Worm (Caenorhabditis elegans) whole organism, mixed stage, embryonic: Measurements from ENCODE around the gene srbc-23.

Experiments used
- M03D4.4 ChIP-seq: sonication (generic microtip); optimal IDR thresholded peaks from 2 replicates; lab custom pipeline; 2017; ENCODE audit warnings: mild to moderate bottlenecking, missing genetic modification characterization, missing compliant biosample characterization
- bed-3 ChIP-seq: fragments of 200-800 bp; sonication (Bioruptor generic); optimal IDR thresholded peaks from 3 replicates; lab custom pipeline; 2018; ENCODE audit warnings: mild to moderate bottlenecking, missing genetic modification characterization, moderate library complexity, missing compliant biosample characterization
- blmp-1 ChIP-seq: fragments of 150-350 bp; optimal IDR thresholded peaks from 2 replicates; lab custom pipeline; 2014; ENCODE audit warnings: missing biosample characterization, missing genetic modification characterization
- ceh-39 ChIP-seq: fragments of 150-350 bp; optimal IDR thresholded peaks from 2 replicates; lab custom pipeline; 2014; ENCODE audit warnings: missing biosample characterization, missing genetic modification characterization
- ceh-83 ChIP-seq: fragments of 200-800 bp; sonication (Bioruptor generic); optimal IDR thresholded peaks from 2 replicates; lab custom pipeline; 2018; ENCODE audit warnings: mild to moderate bottlenecking, missing genetic modification characterization, missing compliant biosample characterization
- ces-1 ChIP-seq: fragments of 150-350 bp; optimal IDR thresholded peaks from 2 replicates; lab custom pipeline; 2014; ENCODE audit warnings: missing biosample characterization, missing genetic modification reagents, missing genetic modification characterization
- cnd-1 ChIP-seq: fragments of 200-800 bp; sonication (Bioruptor generic); optimal IDR thresholded peaks from 2 replicates; lab custom pipeline; 2018; ENCODE audit warnings: mild to moderate bottlenecking, missing genetic modification characterization, missing compliant biosample characterization
- drap-1 ChIP-seq: fragments of 200-800 bp; sonication (Bioruptor generic); optimal IDR thresholded peaks from 3 replicates; lab custom pipeline; 2018; ENCODE audit warnings: mild to moderate bottlenecking, missing genetic modification characterization, missing compliant biosample characterization
- elt-1 ChIP-seq: sonication (generic microtip); optimal IDR thresholded peaks from 2 replicates; lab custom pipeline; 2017; ENCODE audit warnings: missing genetic modification characterization, mild to moderate bottlenecking, missing compliant biosample characterization, antibody characterized with exemption, moderate library complexity, borderline replicate concordance; ENCODE audit not compliant: insufficient read depth
- elt-3 ChIP-seq: fragments of 150-350 bp; optimal IDR thresholded peaks from 2 replicates; lab custom pipeline; 2014; ENCODE audit warnings: missing biosample characterization, missing genetic modification characterization
- ham-2 ChIP-seq: fragments of 200-800 bp; sonication (Bioruptor generic); optimal IDR thresholded peaks from 2 replicates; lab custom pipeline; 2018; ENCODE audit warnings: mild to moderate bottlenecking, missing genetic modification characterization, missing compliant biosample characterization
- hlh-1 ChIP-seq: fragments of 150-350 bp; optimal IDR thresholded peaks from 2 replicates; lab custom pipeline; 2014; ENCODE audit warnings: missing biosample characterization, missing genetic modification reagents, missing genetic modification characterization
- lsy-2 ChIP-seq: fragments of 150-350 bp; optimal IDR thresholded peaks from 2 replicates; lab custom pipeline; 2014; ENCODE audit warnings: missing biosample characterization, missing genetic modification characterization
- mab-5 ChIP-seq: fragments of 150-350 bp; optimal IDR thresholded peaks from 2 replicates; lab custom pipeline; 2014; ENCODE audit warnings: missing biosample characterization, missing genetic modification characterization
- mep-1 ChIP-seq: fragments of 150-350 bp; optimal IDR thresholded peaks from 2 replicates; lab custom pipeline; 2017; ENCODE audit warnings: missing biosample characterization, missing genetic modification reagents, missing genetic modification characterization, inconsistent platforms
- nhr-12 ChIP-seq: fragments of 150-350 bp; optimal IDR thresholded peaks from 2 replicates; lab custom pipeline; 2014; ENCODE audit warnings: missing biosample characterization, missing genetic modification characterization
- nhr-237 ChIP-seq: fragments of 150-350 bp; optimal IDR thresholded peaks from 2 replicates; lab custom pipeline; 2014; ENCODE audit warnings: missing biosample characterization, missing genetic modification characterization
- nhr-76 ChIP-seq: sonication (generic microtip); optimal IDR thresholded peaks from 2 replicates; lab custom pipeline; 2017; ENCODE audit warnings: missing biosample characterization, missing genetic modification characterization
- pha-4 ChIP-seq: fragments of 150-350 bp; optimal IDR thresholded peaks from 2 replicates; lab custom pipeline; 2018; ENCODE audit warnings: missing biosample characterization, missing genetic modification reagents, missing genetic modification characterization
- sem-2 ChIP-seq: fragments of 200-800 bp; sonication (Bioruptor generic); optimal IDR thresholded peaks from 2 replicates; lab custom pipeline; 2018; ENCODE audit warnings: mild to moderate bottlenecking, missing genetic modification characterization, missing compliant biosample characterization
- snpc-4 ChIP-seq: fragments of 150-350 bp; optimal IDR thresholded peaks from 2 replicates; lab custom pipeline; 2014; ENCODE audit warnings: missing biosample characterization, missing genetic modification characterization
- sptf-1 ChIP-seq: sonication (generic microtip); optimal IDR thresholded peaks from 2 replicates; lab custom pipeline; 2017; ENCODE audit warnings: mild to moderate bottlenecking, missing genetic modification characterization, moderate library complexity, missing compliant biosample characterization
- tbx-8 ChIP-seq: fragments of 200-800 bp; sonication (Bioruptor generic); optimal IDR thresholded peaks from 2 replicates; lab custom pipeline; 2018; ENCODE audit warnings: mild to moderate bottlenecking, missing genetic modification characterization, moderate library complexity, missing compliant biosample characterization
- unc-120 ChIP-seq: sonication (generic microtip); optimal IDR thresholded peaks from 2 replicates; lab custom pipeline; 2017; ENCODE audit warnings: missing genetic modification characterization, missing compliant biosample characterization; ENCODE audit not compliant: poor library complexity, severe bottlenecking
- unc-62 ChIP-seq: fragments of 150-350 bp; optimal IDR thresholded peaks from 2 replicates; lab custom pipeline; 2014; ENCODE audit warnings: missing biosample characterization, missing genetic modification reagents, missing genetic modification characterization
- zip-8 ChIP-seq: fragments of 150-350 bp; optimal IDR thresholded peaks from 2 replicates; lab custom pipeline; 2014; ENCODE audit warnings: missing biosample characterization, missing genetic modification characterization

The srbc-23 gene

ce11 chrV:2126996-2127585 lies 26.3 kb upstream of the srbc-23 start, which contains the start of gene ldp-1:
TSS of gene ldp-1 (plus strand) at chrV:2127535.
- TF ChIP-seq lsy-2 (peak; percentile 0), ces-1 (GFP tag; lab: Kevin White, UChicago) (peak; percentile 24), sptf-1 (tag; lab: Kevin White, UChicago) (peak; percentile 40), blmp-1 (no peak), nhr-237 (tag; lab: Kevin White, UChicago) (no peak)

ce11 chrV:2132675-2133074 lies 20.7 kb upstream of the srbc-23 start:
- no peak for TF ChIP-seq drap-1 (GFP tag; lab: Kevin White, UChicago)
- no peak for TF ChIP-seq nhr-12
- TF ChIP-seq elt-1 (tag; lab: Kevin White, UChicago) = no peak
- no peak for TF ChIP-seq ceh-83 (GFP tag; lab: Kevin White, UChicago)
- no peak for TF ChIP-seq ces-1 (GFP tag; lab: Kevin White, UChicago)
- TF ChIP-seq cnd-1 (tag; lab: Kevin White, UChicago) = no peak
- no peak for TF ChIP-seq pha-4
- TF ChIP-seq nhr-76 (tag; lab: Kevin White, UChicago) = no peak
- TF ChIP-seq tbx-8 (GFP tag; lab: Kevin White, UChicago) = no peak
- TF ChIP-seq mep-1 (tag; lab: Kevin White, UChicago) = no peak
- no peak for TF ChIP-seq snpc-4 (tag; lab: Kevin White, UChicago)
- TF ChIP-seq lsy-2 = no peak
- TF ChIP-seq sem-2 (GFP tag; lab: Kevin White, UChicago) = no peak
- TF ChIP-seq hlh-1 (tag; lab: Kevin White, UChicago) = no peak

DNA sequence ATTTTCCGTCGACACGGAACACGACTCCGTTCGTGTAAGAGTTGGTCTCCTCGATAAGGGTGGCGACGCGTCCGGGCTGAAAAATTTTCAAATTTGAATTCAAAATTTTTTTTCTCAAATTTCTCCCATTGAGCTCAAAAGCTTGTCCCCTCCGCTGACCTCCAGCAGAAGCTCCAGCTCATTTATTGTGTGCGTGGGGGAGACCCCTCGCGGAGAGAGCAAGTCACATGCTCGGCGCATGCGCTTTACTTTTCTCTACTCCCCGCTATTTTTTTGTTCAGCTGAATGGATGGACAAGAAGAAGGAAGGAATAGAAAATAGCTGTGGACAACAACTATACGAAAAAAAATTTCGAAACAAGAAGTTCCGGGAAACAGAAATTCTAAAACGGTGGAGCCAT lies 19.9 kb upstream of the srbc-23 start:
- TF ChIP-seq ces-1 (GFP tag; lab: Kevin White, UChicago) (peak; percentile 4), M03D4.4 (tag; lab: Kevin White, UChicago) (no peak), mep-1 (tag; lab: Kevin White, UChicago) (peak; percentile 4), nhr-237 (tag; lab: Kevin White, UChicago) (peak; percentile 20)

DNA sequence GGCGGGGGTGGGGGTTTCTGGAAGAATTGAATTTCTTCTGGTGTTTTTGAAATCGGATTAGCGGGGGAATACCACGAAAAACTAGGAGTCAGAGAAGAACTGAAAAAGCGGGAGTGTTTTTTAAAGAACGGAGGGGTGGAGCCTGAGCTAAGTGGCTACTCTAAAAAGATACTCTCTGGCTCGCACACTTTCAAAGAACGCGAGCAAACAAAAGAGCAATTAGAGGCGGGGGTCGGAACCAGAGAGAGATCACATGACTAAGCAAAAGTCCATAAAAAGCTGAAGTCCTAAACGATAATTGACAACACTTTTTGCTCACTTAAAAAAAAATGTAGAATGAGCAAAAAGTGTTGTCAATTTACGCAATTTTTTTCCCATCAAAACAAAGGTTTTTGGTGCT lies 19.0 kb upstream of the srbc-23 start:
- TF ChIP-seq elt-3 (tag; lab: Kevin White, UChicago) (no peak), cnd-1 (tag; lab: Kevin White, UChicago) (no peak), ceh-83 (GFP tag; lab: Kevin White, UChicago) (no peak)
- TF ChIP-seq, all 35 proteins: peak for 0

DNA sequence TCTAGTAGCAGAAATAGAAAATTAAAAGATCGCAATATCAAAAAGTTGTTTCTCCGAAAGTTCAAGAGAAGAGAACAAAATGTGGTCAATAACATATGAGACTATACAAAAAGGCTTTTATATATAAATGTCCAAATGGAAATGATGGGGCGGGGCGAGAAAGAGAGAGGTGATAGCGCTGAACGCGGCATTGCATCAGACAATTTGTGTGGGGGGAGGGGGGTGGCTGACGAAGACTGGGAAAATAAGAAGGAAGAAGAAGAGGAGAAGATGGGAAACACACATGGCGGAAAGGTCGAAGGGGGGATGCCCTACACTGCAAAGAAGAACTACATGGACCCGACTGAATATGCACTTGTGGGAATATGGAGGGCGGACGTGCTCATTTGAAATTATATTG lies 18.1 kb upstream of the srbc-23 start:
- TF ChIP-seq bed-3 (GFP tag; lab: Kevin White, UChicago) (no peak), nhr-237 (tag; lab: Kevin White, UChicago) (no peak), sem-2 (GFP tag; lab: Kevin White, UChicago) (no peak), blmp-1 (no peak), ceh-39 (tag; lab: Kevin White, UChicago) (no peak), drap-1 (GFP tag; lab: Kevin White, UChicago) (no peak), snpc-4 (tag; lab: Kevin White, UChicago) (no peak), M03D4.4 (tag; lab: Kevin White, UChicago) (no peak), ceh-83 (GFP tag; lab: Kevin White, UChicago) (no peak), ham-2 (no peak), sptf-1 (tag; lab: Kevin White, UChicago) (peak; percentile 8), elt-1 (tag; lab: Kevin White, UChicago) (no peak), mep-1 (tag; lab: Kevin White, UChicago) (no peak), unc-120 (tag; lab: Kevin White, UChicago) (peak; percentile 34)

ce11 chrV:2137010-2137409 lies 16.4 kb upstream of the srbc-23 start:
- TF ChIP-seq zip-8 (tag; lab: Kevin White, UChicago) (no peak), unc-62 (GFP tag; lab: Kevin White, UChicago) (no peak), snpc-4 (tag; lab: Kevin White, UChicago) (no peak), mab-5 (tag; lab: Kevin White, UChicago) (no peak), elt-1 (tag; lab: Kevin White, UChicago) (no peak), pha-4 (no peak)
